Fruit fly (Drosophila melanogaster) whole organism, adult: ENCODE data around the gene CG9586.

ENCODE experiments used
- CG11617 ChIP-seq: fragments of 200-800 bp; sonication (Bioruptor generic); optimal IDR thresholded peaks from 2 replicates; lab custom pipeline; 2017; ENCODE audit warnings: mild to moderate bottlenecking, missing biosample characterization, missing genetic modification reagents, missing genetic modification characterization
- CG12768 ChIP-seq: fragments of 200-800 bp; sonication (Bioruptor generic); optimal IDR thresholded peaks from 2 replicates; lab custom pipeline; 2017; ENCODE audit warnings: missing biosample characterization, missing genetic modification characterization, mild to moderate bottlenecking, moderate library complexity, missing genetic modification reagents
- CG14711 ChIP-seq: fragments of 200-800 bp; sonication (Bioruptor generic); optimal IDR thresholded peaks from 2 replicates; lab custom pipeline; 2018; ENCODE audit warnings: missing biosample characterization, mild to moderate bottlenecking, missing genetic modification characterization, moderate library complexity
- CG1620 ChIP-seq: fragments of 200-800 bp; sonication (Bioruptor generic); optimal IDR thresholded peaks from 2 replicates; lab custom pipeline; 2016; ENCODE audit warnings: missing biosample characterization, missing genetic modification characterization
- CG33017 ChIP-seq: fragments of 200-800 bp; sonication (Bioruptor generic); optimal IDR thresholded peaks from 2 replicates; lab custom pipeline; 2018; ENCODE audit warnings: missing biosample characterization, mild to moderate bottlenecking, missing genetic modification characterization, moderate library complexity
- CG5204 ChIP-seq: fragments of 200-800 bp; sonication (Bioruptor generic); optimal IDR thresholded peaks from 2 replicates; lab custom pipeline; 2016; ENCODE audit warnings: missing biosample characterization, missing genetic modification characterization
- CG7045 ChIP-seq: fragments of 200-800 bp; sonication (Bioruptor generic); optimal IDR thresholded peaks from 2 replicates; lab custom pipeline; 2017; ENCODE audit warnings: missing biosample characterization, mild to moderate bottlenecking, missing genetic modification characterization
- CG7101 ChIP-seq: fragments of 200-800 bp; sonication (Bioruptor generic); optimal IDR thresholded peaks from 2 replicates; lab custom pipeline; 2018; ENCODE audit warnings: missing biosample characterization, mild to moderate bottlenecking, missing genetic modification characterization, moderate library complexity
- Clk ChIP-seq: fragments of 200-800 bp; sonication (Bioruptor generic); optimal IDR thresholded peaks from 2 replicates; lab custom pipeline; 2017; ENCODE audit warnings: missing biosample characterization, missing genetic modification characterization
- Crg-1 ChIP-seq: fragments of 200-800 bp; sonication (Bioruptor generic); optimal IDR thresholded peaks from 2 replicates; lab custom pipeline; 2016; ENCODE audit warnings: missing biosample characterization, missing genetic modification characterization
- Hr96 ChIP-seq: fragments of 200-800 bp; sonication (Bioruptor generic); optimal IDR thresholded peaks from 2 replicates; lab custom pipeline; 2016; ENCODE audit warnings: missing biosample characterization, missing genetic modification characterization
- Mnt ChIP-seq: fragments of 200-800 bp; sonication (Bioruptor generic); optimal IDR thresholded peaks from 2 replicates; lab custom pipeline; 2016; ENCODE audit warnings: missing biosample characterization, mild to moderate bottlenecking, missing genetic modification characterization
- bab1 ChIP-seq: fragments of 200-800 bp; sonication (Bioruptor generic); optimal IDR thresholded peaks from 3 replicates; lab custom pipeline; 2019; ENCODE audit warnings: missing biosample characterization, mild to moderate bottlenecking, missing genetic modification characterization, moderate library complexity
- cic ChIP-seq: fragments of 200-800 bp; sonication (Bioruptor generic); optimal IDR thresholded peaks from 2 replicates; lab custom pipeline; 2017; ENCODE audit warnings: missing biosample characterization, mild to moderate bottlenecking, missing genetic modification characterization, moderate library complexity
- cnc ChIP-seq, 2 experiments: fragments of >200 bp; optimal IDR thresholded peaks; 2 replicates each; lab custom pipeline; 2017
- kay ChIP-seq: fragments of 200-800 bp; sonication (Bioruptor generic); peaks from one replicate; lab custom pipeline; 2016; ENCODE audit warnings: missing biosample characterization, missing genetic modification characterization, borderline replicate concordance
- ovo ChIP-seq: fragments of 200-800 bp; sonication (Bioruptor generic); optimal IDR thresholded peaks from 2 replicates; lab custom pipeline; 2016; ENCODE audit warnings: missing biosample characterization, missing genetic modification characterization
- pad ChIP-seq: fragments of 200-800 bp; sonication (Bioruptor generic); optimal IDR thresholded peaks from 3 replicates; lab custom pipeline; 2017; ENCODE audit warnings: missing biosample characterization, missing genetic modification characterization, mild to moderate bottlenecking, moderate library complexity, missing genetic modification reagents
- tj ChIP-seq: fragments of 200-800 bp; sonication (Bioruptor generic); optimal IDR thresholded peaks from 3 replicates; lab custom pipeline; 2017; ENCODE audit warnings: missing biosample characterization, mild to moderate bottlenecking, missing genetic modification characterization, moderate library complexity
- toe ChIP-seq: fragments of 200-800 bp; sonication (Bioruptor generic); optimal IDR thresholded peaks from 2 replicates; lab custom pipeline; 2016; ENCODE audit warnings: missing biosample characterization, missing genetic modification characterization

Gene CG9586

dm6 chr2L:9140945-9141440 is 25.3 kb downstream of the CG9586 start:
- TF ChIP-seq CG7045 (GFP tag; lab: Kevin White, UChicago) (no peak), kay (GFP tag; lab: Kevin White, UChicago) (no peak), Mnt (GFP tag; lab: Kevin White, UChicago) (no peak), CG11617 (no peak), pad (GFP tag; lab: Kevin White, UChicago) (no peak), Crg-1 (no peak), cic (GFP tag; lab: Kevin White, UChicago) (no peak), cnc (optimal IDR thresholded peaks at IDR 0.05; lab: Kevin White, UChicago) (no peak)

- no peak for TF ChIP-seq cnc (optimal IDR thresholded peaks at IDR 0.05; lab: Kevin White, UChicago)
- TF ChIP-seq Mnt (GFP tag; lab: Kevin White, UChicago) = no peak
- TF ChIP-seq pad (GFP tag; lab: Kevin White, UChicago) = no peak
- TF ChIP-seq CG11617 = no peak
- no peak for TF ChIP-seq Crg-1
- TF ChIP-seq bab1 = no peak
- no peak for TF ChIP-seq CG33017 (tag; lab: Kevin White, UChicago)
- no peak for TF ChIP-seq toe (GFP tag; lab: Kevin White, UChicago)
- TF ChIP-seq Hr96 (GFP tag; lab: Kevin White, UChicago) = no peak
- TF ChIP-seq CG7045 (GFP tag; lab: Kevin White, UChicago) = no peak
- TF ChIP-seq Clk (GFP tag; lab: Kevin White, UChicago) = no peak
- TF ChIP-seq CG1620 = no peak
- no peak for TF ChIP-seq CG14711 (tag; lab: Kevin White, UChicago)
- TF ChIP-seq CG12768 (GFP tag; lab: Kevin White, UChicago) = no peak
Measured at dm6 chr2L:9136712-9137111, 29.6 kb downstream of the CG9586 start.

DNA sequence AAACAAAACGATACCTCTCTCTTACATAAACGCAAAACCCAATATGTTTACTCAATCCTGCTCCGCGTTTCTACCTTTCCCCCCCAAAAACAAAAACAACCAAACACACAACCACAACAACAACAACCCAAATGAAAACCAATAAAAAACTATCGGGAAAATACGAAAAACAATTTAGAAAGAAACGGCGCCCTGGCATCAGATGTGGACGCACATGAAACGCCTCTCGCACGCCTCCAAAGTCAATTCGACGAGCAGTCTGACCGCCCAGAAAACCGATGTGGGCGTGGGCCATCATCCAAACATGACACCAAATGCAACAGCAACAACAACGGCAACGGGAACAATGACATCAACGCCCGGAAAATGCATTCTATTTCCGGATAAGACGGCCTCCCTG is 31.4 kb downstream of the CG9586 start:
- TF ChIP-seq CG5204 (GFP tag; lab: Kevin White, UChicago) (no peak), CG7045 (GFP tag; lab: Kevin White, UChicago) (no peak), CG7101 (tag; lab: Kevin White, UChicago) (no peak), pad (GFP tag; lab: Kevin White, UChicago) (no peak), CG14711 (tag; lab: Kevin White, UChicago) (no peak), ovo (no peak), CG33017 (tag; lab: Kevin White, UChicago) (no peak), cnc (optimal IDR thresholded peaks at IDR 0.05; lab: Kevin White, UChicago) (no peak), Clk (GFP tag; lab: Kevin White, UChicago) (no peak), toe (GFP tag; lab: Kevin White, UChicago) (no peak), Crg-1 (no peak), CG12768 (GFP tag; lab: Kevin White, UChicago) (no peak), kay (GFP tag; lab: Kevin White, UChicago) (no peak)

DNA sequence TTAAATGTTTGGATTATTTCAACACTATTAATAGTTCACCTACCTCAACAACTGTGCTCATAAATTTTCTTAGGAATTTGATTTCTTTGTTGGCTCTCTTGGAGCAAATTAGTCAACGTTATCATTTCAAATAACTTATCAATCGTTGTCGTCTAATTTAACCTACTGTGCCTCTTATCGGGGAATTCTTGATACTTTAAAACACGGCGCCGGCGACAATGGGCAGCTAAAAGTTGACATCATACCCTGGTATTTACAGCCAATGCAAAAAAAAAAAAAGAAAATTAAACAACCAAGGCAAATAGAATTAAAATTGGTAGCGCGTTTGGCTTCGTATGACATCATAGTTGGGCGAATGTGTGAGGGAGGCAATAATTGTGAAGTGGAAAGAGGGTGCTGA is 32.1 kb downstream of the CG9586 start:
- TF ChIP-seq CG5204 (GFP tag; lab: Kevin White, UChicago) = no peak
- TF ChIP-seq Clk (GFP tag; lab: Kevin White, UChicago) = no peak
- TF ChIP-seq Crg-1 = no peak
- TF ChIP-seq Mnt (GFP tag; lab: Kevin White, UChicago) = no peak
- TF ChIP-seq cic (GFP tag; lab: Kevin White, UChicago) = no peak
- TF ChIP-seq kay (GFP tag; lab: Kevin White, UChicago) = peak; percentile 49
- no peak for TF ChIP-seq CG7101 (tag; lab: Kevin White, UChicago)
- TF ChIP-seq CG12768 (GFP tag; lab: Kevin White, UChicago) = no peak

dm6 chr2L:9133169-9133568 is 33.1 kb downstream of the CG9586 start:
- TF ChIP-seq ovo = no peak
- TF ChIP-seq CG5204 (GFP tag; lab: Kevin White, UChicago) = no peak
- TF ChIP-seq Clk (GFP tag; lab: Kevin White, UChicago) = no peak
- no peak for TF ChIP-seq CG1620
- peak; percentile 43 for TF ChIP-seq CG14711 (tag; lab: Kevin White, UChicago)
- TF ChIP-seq CG7101 (tag; lab: Kevin White, UChicago) = peak; percentile 8
- no peak for TF ChIP-seq cic (GFP tag; lab: Kevin White, UChicago)
- TF ChIP-seq CG7045 (GFP tag; lab: Kevin White, UChicago) = no peak
- TF ChIP-seq Hr96 (GFP tag; lab: Kevin White, UChicago) = no peak
- TF ChIP-seq toe (GFP tag; lab: Kevin White, UChicago) = no peak
- TF ChIP-seq CG33017 (tag; lab: Kevin White, UChicago) = no peak
- TF ChIP-seq bab1 = no peak
- no peak for TF ChIP-seq kay (GFP tag; lab: Kevin White, UChicago)
- TF ChIP-seq pad (GFP tag; lab: Kevin White, UChicago) = no peak

DNA sequence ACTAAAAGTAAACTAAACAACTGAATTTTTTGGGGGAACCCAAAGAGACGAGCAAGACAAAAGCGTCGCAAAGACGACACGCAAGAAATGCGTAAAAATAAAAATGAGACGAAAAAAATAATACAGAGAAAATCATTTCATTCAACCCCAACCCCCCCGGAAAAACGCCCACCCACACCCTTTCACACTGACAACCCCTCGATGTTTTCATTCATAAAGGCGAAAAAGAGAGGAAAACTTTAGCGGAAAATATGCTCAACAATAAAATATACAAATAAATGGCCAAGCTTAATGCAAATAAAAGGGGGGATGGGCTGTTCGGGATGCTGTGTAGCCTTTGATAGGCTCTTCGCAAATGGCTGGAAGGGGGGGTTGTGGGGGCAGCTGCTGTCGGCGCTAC is 35.4 kb downstream of the CG9586 start:
- TF ChIP-seq Crg-1 (no peak), cnc (optimal IDR thresholded peaks at IDR 0.05; lab: Kevin White, UChicago) (no peak), Clk (GFP tag; lab: Kevin White, UChicago) (no peak), CG7101 (tag; lab: Kevin White, UChicago) (no peak), CG11617 (no peak), CG14711 (tag; lab: Kevin White, UChicago) (no peak), tj (GFP tag; lab: Kevin White, UChicago) (no peak), kay (GFP tag; lab: Kevin White, UChicago) (no peak)
